Worm (Caenorhabditis elegans) whole organism, L4/young adult: ENCODE measurements around the gene vha-3.

ENCODE experiments used
- W03F9.2 ChIP-seq: fragments of 150-350 bp; optimal IDR thresholded peaks from 2 replicates; lab custom pipeline; 2014; ENCODE audit warnings: missing biosample characterization, missing genetic modification characterization
- him-1 ChIP-seq: sonication (generic microtip); optimal IDR thresholded peaks from 2 replicates; lab custom pipeline; 2016; ENCODE audit warnings: missing genotype, missing genetic modification reagents, missing genetic modification characterization, missing compliant biosample characterization

DNA sequence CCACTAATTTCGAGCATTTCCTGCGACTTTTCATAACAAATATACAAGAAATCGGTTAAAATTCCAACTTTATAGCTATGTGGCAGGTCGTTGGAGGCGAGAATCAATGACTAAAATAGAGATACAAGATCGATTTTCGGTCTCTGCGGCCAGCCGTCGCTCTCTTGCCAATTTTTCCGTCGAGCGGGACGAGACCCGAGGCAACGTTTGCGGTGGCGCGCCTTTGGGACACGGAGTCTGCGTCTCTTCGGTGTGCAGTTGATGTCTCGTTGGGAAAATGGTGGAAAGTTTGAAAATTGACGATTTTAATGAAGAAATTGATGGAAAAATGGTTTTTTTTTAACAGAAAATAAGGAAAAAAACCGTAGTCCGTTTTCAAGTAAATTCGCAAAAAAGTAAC lies 1.1 kb upstream of the vha-3 start:
- TF ChIP-seq him-1 (tag; lab: Kevin White, UChicago) (no peak), W03F9.2 (tag; lab: Kevin White, UChicago) (no peak)
